Fruit fly (Drosophila melanogaster) whole organism, pupa: ENCODE measurements around the gene Klp64D.

Experiments
- CG10348 ChIP-seq: fragments of 200-800 bp; sonication (Bioruptor generic); IDR thresholded peaks from 2 replicates; pipeline ENCODE4 v1.3.6; 2022; ENCODE audit warnings: missing biosample characterization, missing genetic modification characterization
- CG12605 ChIP-seq: fragments of 200-800 bp; sonication (Bioruptor generic); IDR thresholded peaks from 2 replicates; pipeline ENCODE4 v1.3.6; 2022; ENCODE audit warnings: missing biosample characterization, missing genetic modification characterization
- CG13204 ChIP-seq: fragments of 200-800 bp; sonication (Bioruptor generic); optimal IDR thresholded peaks from 2 replicates; lab custom pipeline; 2018; ENCODE audit warnings: missing biosample characterization, mild to moderate bottlenecking, missing genetic modification characterization, moderate library complexity
- CG14655 ChIP-seq: fragments of 200-800 bp; sonication (Bioruptor generic); optimal IDR thresholded peaks from 3 replicates; lab custom pipeline; 2017; ENCODE audit warnings: mild to moderate bottlenecking, missing biosample characterization, missing genetic modification reagents, missing genetic modification characterization
- CG15710 ChIP-seq: fragments of 200-800 bp; sonication (Bioruptor generic); optimal IDR thresholded peaks from 2 replicates; lab custom pipeline; 2018; ENCODE audit warnings: missing biosample characterization, mild to moderate bottlenecking, missing genetic modification characterization, moderate library complexity
- CG17806 ChIP-seq: fragments of 200-800 bp; sonication (Bioruptor generic); optimal IDR thresholded peaks from 2 replicates; lab custom pipeline; 2018; ENCODE audit warnings: missing biosample characterization, mild to moderate bottlenecking, missing genetic modification characterization, moderate library complexity
- CG32121 ChIP-seq: fragments of 200-800 bp; sonication (Bioruptor generic); IDR thresholded peaks from 2 replicates; pipeline ENCODE4 v1.3.6; 2022; ENCODE audit warnings: missing biosample characterization, missing genetic modification characterization
- CG34367 ChIP-seq: fragments of 200-800 bp; sonication (Bioruptor generic); optimal IDR thresholded peaks from 2 replicates; lab custom pipeline; 2018; ENCODE audit warnings: missing biosample characterization, mild to moderate bottlenecking, missing genetic modification characterization
- CG4496 ChIP-seq: fragments of 200-800 bp; sonication (Bioruptor generic); IDR thresholded peaks from 3 replicates; pipeline ENCODE4 v1.3.6; 2022; ENCODE audit warnings: missing biosample characterization, missing genetic modification characterization
- CG8159 ChIP-seq: fragments of 200-800 bp; sonication (Bioruptor generic); optimal IDR thresholded peaks from 3 replicates; lab custom pipeline; 2018; ENCODE audit warnings: missing biosample characterization, mild to moderate bottlenecking, missing genetic modification characterization, moderate library complexity
- CG8301 ChIP-seq: fragments of 200-800 bp; sonication (Bioruptor generic); optimal IDR thresholded peaks from 2 replicates; lab custom pipeline; 2018; ENCODE audit warnings: missing biosample characterization, mild to moderate bottlenecking, missing genetic modification characterization
- D1 ChIP-seq: fragments of 200-800 bp; sonication (Bioruptor generic); optimal IDR thresholded peaks from 2 replicates; lab custom pipeline; 2018; ENCODE audit warnings: missing biosample characterization, mild to moderate bottlenecking, missing genetic modification characterization, moderate library complexity
- EcR ChIP-seq: fragments of 200-800 bp; sonication (Bioruptor generic); optimal IDR thresholded peaks from 3 replicates; lab custom pipeline; 2019; ENCODE audit warnings: missing biosample characterization, missing genetic modification characterization, mild to moderate bottlenecking, moderate library complexity, missing genetic modification reagents
- Ets98B ChIP-seq: fragments of 200-800 bp; sonication (Bioruptor generic); IDR thresholded peaks from 2 replicates; pipeline ENCODE4 v1.3.6; 2022; ENCODE audit warnings: missing biosample characterization, missing genetic modification characterization
- Pif1A ChIP-seq: fragments of 200-800 bp; sonication (Bioruptor generic); optimal IDR thresholded peaks from 3 replicates; lab custom pipeline; 2016; ENCODE audit warnings: missing biosample characterization, missing genetic modification characterization
- Pif1B ChIP-seq: fragments of 200-800 bp; sonication (Bioruptor generic); optimal IDR thresholded peaks from 3 replicates; lab custom pipeline; 2016; ENCODE audit warnings: missing biosample characterization, missing genetic modification characterization
- Snoo ChIP-seq: fragments of 200-800 bp; sonication (Bioruptor generic); optimal IDR thresholded peaks from 3 replicates; lab custom pipeline; 2017; ENCODE audit warnings: missing biosample characterization, mild to moderate bottlenecking, missing genetic modification characterization, inconsistent platforms
- fd96Ca ChIP-seq: fragments of 200-800 bp; sonication (Bioruptor generic); IDR thresholded peaks from 3 replicates; pipeline ENCODE4 v1.3.6; 2022; ENCODE audit warnings: missing biosample characterization, missing genetic modification characterization
- gl ChIP-seq: fragments of 200-800 bp; sonication (Bioruptor generic); optimal IDR thresholded peaks from 2 replicates; lab custom pipeline; 2018; ENCODE audit warnings: missing biosample characterization, mild to moderate bottlenecking, missing genetic modification characterization
- rn ChIP-seq: fragments of 200-800 bp; sonication (Bioruptor generic); IDR thresholded peaks from 2 replicates; pipeline ENCODE4 v1.3.6; 2022; ENCODE audit warnings: missing biosample characterization, missing genetic modification characterization

Gene Klp64D

DNA sequence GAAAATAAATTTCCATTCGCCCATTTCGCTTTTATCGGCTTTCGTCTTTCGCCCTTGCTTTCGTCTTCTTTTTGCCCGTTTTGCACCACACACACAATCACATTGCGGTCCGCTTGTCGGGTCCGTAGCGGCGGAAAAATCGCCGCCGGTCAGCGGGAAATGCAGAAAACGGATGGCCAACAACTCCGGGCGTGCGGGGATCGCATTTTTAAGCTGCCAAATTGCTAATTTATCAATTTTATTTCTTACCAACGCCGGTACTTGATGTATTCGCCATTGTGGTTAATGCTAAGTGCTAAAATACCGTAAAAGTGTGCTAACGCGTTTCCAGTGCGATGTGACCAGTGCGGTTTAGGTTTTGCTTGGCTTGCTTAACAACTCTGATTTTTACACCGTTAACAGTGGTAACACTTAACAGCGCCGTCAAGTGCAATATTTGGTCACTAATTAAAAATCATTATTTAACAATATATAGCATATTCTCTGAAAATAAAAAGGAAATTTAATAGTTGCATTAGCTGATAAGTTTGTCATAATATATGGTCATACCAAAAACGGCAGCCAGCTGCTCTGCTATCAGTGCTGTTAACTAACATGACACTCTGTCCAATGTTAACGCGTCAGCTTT lies 6.8 kb upstream of the Klp64D start, which contains the start of the genes Uev1A and Membrin:
Gene Uev1A, minus strand, starts transcription at position 346 of the 628 bp plus-strand sequence.
Gene Membrin, plus strand, starts transcription at position 576 of the 628 bp plus-strand sequence.
- no peak for TF ChIP-seq CG14655
- TF ChIP-seq rn (GFP tag; lab: Robert Waterston, UW): no peak
- no peak for TF ChIP-seq gl (tag; lab: Kevin White, UChicago)
- no peak for TF ChIP-seq CG4496 (GFP tag; lab: Robert Waterston, UW)
- TF ChIP-seq CG8301 (tag; lab: Kevin White, UChicago): no peak
- TF ChIP-seq CG17806 (tag; lab: Kevin White, UChicago): no peak
- TF ChIP-seq CG15710 (tag; lab: Kevin White, UChicago): no peak
- TF ChIP-seq D1 (tag; lab: Kevin White, UChicago): no peak
- TF ChIP-seq CG34367 (tag; lab: Kevin White, UChicago): no peak
- TF ChIP-seq fd96Ca (GFP tag; lab: Robert Waterston, UW): no peak
- no peak for TF ChIP-seq Snoo
- no peak for TF ChIP-seq CG12605 (GFP tag; lab: Robert Waterston, UW)
- TF ChIP-seq CG8159 (tag; lab: Kevin White, UChicago): no peak
- no peak for TF ChIP-seq CG13204 (GFP tag; lab: Kevin White, UChicago)
- TF ChIP-seq CG10348 (GFP tag; lab: Robert Waterston, UW): no peak
- no peak for TF ChIP-seq Pif1A (GFP tag; lab: Kevin White, UChicago)
- no peak for TF ChIP-seq Pif1B
- TF ChIP-seq Ets98B (GFP tag; lab: Robert Waterston, UW): no peak

DNA sequence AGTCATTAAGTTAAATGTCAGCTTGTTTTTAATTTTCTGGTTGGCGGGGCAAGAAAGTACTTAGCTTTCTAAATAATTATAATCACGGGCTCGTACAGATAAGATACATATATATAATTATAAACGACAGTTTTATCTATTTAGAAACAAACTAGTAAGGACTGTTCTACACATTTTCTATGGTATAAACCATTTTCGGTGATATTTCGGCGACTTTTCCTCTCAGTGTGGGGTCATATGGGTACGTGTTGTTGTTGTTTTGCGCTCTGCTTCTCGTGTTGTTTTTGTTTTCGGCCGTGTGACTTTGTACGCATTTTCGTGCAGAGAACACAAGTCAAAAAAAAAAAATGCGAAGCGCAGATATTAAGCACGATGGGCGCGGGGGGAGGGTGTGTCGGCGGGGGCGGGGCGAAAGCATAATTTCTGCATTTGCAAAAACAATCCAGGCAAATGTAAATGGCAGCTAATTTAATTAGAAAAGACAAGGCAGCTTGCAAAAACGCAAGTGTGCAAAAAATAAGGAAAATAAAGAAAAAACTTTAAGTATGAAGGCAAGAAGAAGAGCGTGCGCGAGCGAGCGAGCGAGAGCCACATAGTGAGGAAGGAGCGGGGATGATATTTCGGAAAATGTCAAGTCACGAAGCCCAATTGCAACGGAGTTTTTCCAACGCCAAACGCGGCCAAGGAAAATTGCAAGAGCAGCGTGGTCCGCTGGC lies 6.1 kb upstream of the Klp64D start:
- TF ChIP-seq CG4496 (GFP tag; lab: Robert Waterston, UW): peak; percentile 47; the same call in 2 of the 3 replicates
- TF ChIP-seq Pif1B: peak; percentile 5
- TF ChIP-seq EcR (GFP tag; lab: Kevin White, UChicago): peak; percentile 48
- TF ChIP-seq Pif1A (GFP tag; lab: Kevin White, UChicago): peak; percentile 44
- TF ChIP-seq Ets98B (GFP tag; lab: Robert Waterston, UW): 0 out of 2 replicates have a peak, but pooled peaks have one; percentile 11
- TF ChIP-seq CG8301 (tag; lab: Kevin White, UChicago): no peak
- no peak for TF ChIP-seq rn (GFP tag; lab: Robert Waterston, UW)
- peak; percentile 44 for TF ChIP-seq gl (tag; lab: Kevin White, UChicago)
- TF ChIP-seq CG15710 (tag; lab: Kevin White, UChicago): peak; percentile 2
- TF ChIP-seq CG32121 (GFP tag; lab: Robert Waterston, UW): peak; percentile 28; the same call in 1 of the 2 replicates
- TF ChIP-seq D1 (tag; lab: Kevin White, UChicago): peak; percentile 27
- TF ChIP-seq CG17806 (tag; lab: Kevin White, UChicago): no peak
- no peak for TF ChIP-seq CG14655
- TF ChIP-seq Snoo: peak; percentile 38
- peak; percentile 29 for TF ChIP-seq CG8159 (tag; lab: Kevin White, UChicago)
- peak; percentile 25; the same call in 1 of the 2 replicates for TF ChIP-seq CG12605 (GFP tag; lab: Robert Waterston, UW)

DNA sequence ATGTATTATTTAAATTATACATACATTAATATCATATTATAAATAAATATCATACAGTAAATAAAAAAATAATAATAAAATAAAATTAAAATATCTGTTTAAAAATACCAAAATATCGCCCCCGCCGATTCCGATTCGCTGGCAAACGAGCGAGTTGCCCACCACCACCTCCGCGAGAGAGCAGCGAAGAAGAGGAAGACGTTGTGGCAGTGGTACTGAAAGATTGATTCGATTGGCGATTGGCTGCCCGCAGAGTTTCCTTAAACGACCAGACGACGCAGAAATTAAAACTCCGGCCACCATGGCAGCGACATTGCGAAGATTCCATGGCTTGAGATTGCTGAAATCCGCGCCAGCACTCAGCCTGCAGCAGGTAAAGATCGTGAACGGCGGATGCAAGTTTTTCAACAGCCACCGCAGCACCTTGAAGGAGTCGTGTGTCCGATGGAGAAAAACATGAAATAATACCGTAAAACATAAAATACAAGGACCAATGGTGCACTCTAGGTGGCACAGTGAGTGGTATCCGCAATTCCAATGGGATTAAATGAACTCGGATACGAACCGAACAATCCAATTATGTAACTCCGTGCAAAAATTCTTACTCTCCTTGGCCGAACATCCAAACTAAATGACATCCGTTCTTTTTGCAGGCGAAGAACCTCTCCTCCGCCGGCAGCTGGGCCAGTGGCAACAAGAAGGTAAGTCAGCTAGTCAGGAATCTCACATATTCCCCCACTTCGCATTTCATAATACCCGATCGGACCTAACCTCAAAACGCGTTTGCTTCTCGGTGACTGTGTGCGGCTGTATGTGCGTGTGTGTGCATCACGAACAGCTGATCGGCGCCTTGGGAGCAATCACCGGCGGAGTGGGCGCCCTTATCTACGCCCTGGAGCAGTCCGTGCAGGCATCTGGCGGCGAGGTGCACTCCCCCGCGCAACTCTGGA lies 1.1 kb upstream of the Klp64D start, which contains the start of gene Cyt-c1:
Gene Cyt-c1, plus strand, starts transcription at position 173 of the 950 bp plus-strand sequence.
- TF ChIP-seq D1 (tag; lab: Kevin White, UChicago): no peak
- TF ChIP-seq CG32121 (GFP tag; lab: Robert Waterston, UW): no peak; the same call in 1 of the 2 replicates
- TF ChIP-seq EcR (GFP tag; lab: Kevin White, UChicago): peak; percentile 74
- TF ChIP-seq CG12605 (GFP tag; lab: Robert Waterston, UW): no peak
- peak; percentile 46; the same call in 2 of the 3 replicates for TF ChIP-seq CG4496 (GFP tag; lab: Robert Waterston, UW)
- no peak for TF ChIP-seq fd96Ca (GFP tag; lab: Robert Waterston, UW)

DNA sequence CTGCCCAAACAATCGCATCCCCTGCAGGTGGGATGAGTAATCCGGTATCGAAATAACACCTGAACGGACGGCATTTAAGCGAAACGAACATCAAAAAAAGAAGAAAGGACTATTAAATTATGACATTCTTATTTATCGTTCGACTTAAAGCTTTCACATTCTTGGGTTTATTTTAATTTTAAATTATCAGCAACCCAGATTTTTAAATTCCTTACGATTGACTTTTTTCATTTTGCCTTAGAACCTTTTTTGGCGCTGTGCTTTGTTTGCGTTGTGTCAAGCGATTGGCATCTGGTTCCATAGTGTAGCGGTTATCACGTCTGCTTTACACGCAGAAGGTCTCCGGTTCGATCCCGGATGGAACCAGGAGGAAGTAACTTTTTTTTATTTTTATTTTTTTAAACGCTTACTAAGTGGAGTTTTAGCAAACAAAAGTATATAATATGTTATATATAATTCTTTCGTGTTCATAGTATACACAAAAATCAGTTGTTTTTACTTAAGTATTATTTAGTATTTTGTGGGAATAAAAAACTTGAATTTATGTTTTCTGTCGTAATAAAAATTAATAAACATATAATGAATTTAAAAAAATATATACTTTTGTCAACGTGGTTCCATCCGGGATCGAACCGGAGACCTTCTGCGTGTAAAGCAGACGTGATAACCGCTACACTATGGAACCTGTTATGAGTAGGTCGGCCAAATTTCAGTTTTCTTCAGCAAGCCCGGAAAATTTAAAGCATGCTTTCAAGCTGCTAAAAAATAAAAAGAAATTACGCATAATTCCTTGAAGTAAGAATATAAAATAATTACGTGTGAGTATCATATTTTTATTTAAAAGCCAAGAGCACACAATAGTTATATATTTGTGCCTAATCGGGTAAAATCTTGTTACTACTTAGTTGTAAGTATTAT lies 2.9 kb downstream of the Klp64D start:
- TF ChIP-seq CG14655 (no peak), D1 (tag; lab: Kevin White, UChicago) (peak; percentile 54)

DNA sequence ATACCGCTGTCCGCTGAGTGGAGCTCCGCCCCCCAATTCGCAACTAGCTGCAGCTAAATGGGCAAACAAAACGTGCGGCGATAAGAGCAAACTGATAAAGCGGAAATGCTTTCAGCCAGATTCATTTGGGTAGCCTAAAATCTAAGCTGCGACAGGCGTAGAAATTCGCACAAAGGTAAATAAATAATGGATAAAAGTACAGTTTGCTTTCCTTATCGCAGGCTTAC lies 3.5 kb downstream of the Klp64D start, which contains the start of gene lama:
Gene lama, minus strand, starts transcription at position 101 of the 227 bp plus-strand sequence.
- TF ChIP-seq Pif1B: no peak
- no peak for TF ChIP-seq rn (GFP tag; lab: Robert Waterston, UW)
- TF ChIP-seq CG8159 (tag; lab: Kevin White, UChicago): no peak
- TF ChIP-seq CG4496 (GFP tag; lab: Robert Waterston, UW): no peak
- TF ChIP-seq CG34367 (tag; lab: Kevin White, UChicago): no peak
- TF ChIP-seq D1 (tag; lab: Kevin White, UChicago): no peak
- no peak for TF ChIP-seq CG14655
- TF ChIP-seq Pif1A (GFP tag; lab: Kevin White, UChicago): no peak
- no peak for TF ChIP-seq EcR (GFP tag; lab: Kevin White, UChicago)
- no peak for TF ChIP-seq CG15710 (tag; lab: Kevin White, UChicago)
- TF ChIP-seq Ets98B (GFP tag; lab: Robert Waterston, UW): no peak
